Worm (Caenorhabditis elegans) whole organism, young adult: ENCODE measurements around the gene AC7.3.

Source experiments
- B0035.1 ChIP-seq: sonication (generic microtip); optimal IDR thresholded peaks from 2 replicates; lab custom pipeline; 2016; ENCODE audit warnings: missing genetic modification characterization, mild to moderate bottlenecking, missing compliant biosample characterization, missing genotype, missing genetic modification reagents
- D2030.7 ChIP-seq: fragments of 200-800 bp; sonication (Bioruptor generic); IDR thresholded peaks from 2 replicates; pipeline ENCODE4 v1.3.6; 2022; ENCODE audit warnings: missing genetic modification reagents, missing genetic modification characterization, missing compliant biosample characterization
- F52B5.7 ChIP-seq: sonication (generic microtip); optimal IDR thresholded peaks from 2 replicates; lab custom pipeline; 2016; ENCODE audit warnings: mild to moderate bottlenecking, missing genetic modification characterization, missing compliant biosample characterization
- T07F8.4 ChIP-seq: sonication (generic microtip); optimal IDR thresholded peaks from 2 replicates; lab custom pipeline; 2016; ENCODE audit warnings: mild to moderate bottlenecking, missing genetic modification characterization, moderate library complexity, missing compliant biosample characterization
- Y56A3A.18 ChIP-seq: fragments of 200-800 bp; sonication (Bioruptor generic); IDR thresholded peaks from 2 replicates; pipeline ENCODE4 v1.3.6; 2022; ENCODE audit warnings: missing genetic modification reagents, missing genetic modification characterization, missing compliant biosample characterization
- Y95B8A.8 ChIP-seq: fragments of 200-800 bp; sonication (Bioruptor generic); IDR thresholded peaks from 2 replicates; pipeline ENCODE4 v1.3.6; 2022; ENCODE audit warnings: missing genetic modification reagents, missing genetic modification characterization, missing compliant biosample characterization
- aptf-3 ChIP-seq: fragments of 200-800 bp; sonication (Bioruptor generic); IDR thresholded peaks from 2 replicates; pipeline ENCODE4 v1.3.6; 2022; ENCODE audit warnings: missing genetic modification characterization, missing compliant biosample characterization
- ccch-3 ChIP-seq: fragments of 200-800 bp; sonication (Bioruptor generic); optimal IDR thresholded peaks from 2 replicates; lab custom pipeline; 2018; ENCODE audit warnings: mild to moderate bottlenecking, missing genetic modification characterization, missing compliant biosample characterization
- cebp-1 ChIP-seq, 2 experiments: fragments of 200-800 bp in 1 of 2; sonication (Bioruptor generic) in 1 of 2; sonication (generic microtip) in 1 of 2; IDR thresholded peaks in 1 of 2; optimal IDR thresholded peaks in 1 of 2; 2 replicates each; pipeline versions ENCODE4 v1.3.6 to Lab custom; 2017 to 2022; ENCODE audit warnings: missing compliant biosample characterization in 2 of 2, missing genetic modification characterization in 2 of 2, mild to moderate bottlenecking in 1 of 2, missing genetic modification reagents in 1 of 2, moderate library complexity in 1 of 2
- cebp-2 ChIP-seq: fragments of 200-800 bp; sonication (Bioruptor generic); IDR thresholded peaks from 2 replicates; pipeline ENCODE4 v1.3.6; 2022; ENCODE audit warnings: missing genetic modification characterization, missing compliant biosample characterization
- ceh-40 ChIP-seq: fragments of 200-800 bp; sonication (Bioruptor generic); IDR thresholded peaks from 2 replicates; pipeline ENCODE4 v1.3.6; 2022; ENCODE audit warnings: missing genetic modification characterization, missing compliant biosample characterization
- ceh-91 ChIP-seq: fragments of 200-800 bp; sonication (Bioruptor generic); IDR thresholded peaks from 2 replicates; pipeline ENCODE4 v1.3.6; 2022; ENCODE audit warnings: missing genetic modification reagents, missing genetic modification characterization, missing compliant biosample characterization
- efl-1 ChIP-seq: fragments of 150-350 bp; optimal IDR thresholded peaks from 2 replicates; lab custom pipeline; 2014; ENCODE audit warnings: missing biosample characterization, missing genetic modification reagents, missing genetic modification characterization
- egl-44 ChIP-seq: fragments of 200-800 bp; sonication (Bioruptor generic); IDR thresholded peaks from 2 replicates; pipeline ENCODE4 v1.3.6; 2022; ENCODE audit warnings: missing genetic modification reagents, missing genetic modification characterization, missing compliant biosample characterization
- egrh-3 ChIP-seq: fragments of 200-800 bp; sonication (Bioruptor generic); IDR thresholded peaks from 2 replicates; pipeline ENCODE4 v1.3.6; 2022; ENCODE audit warnings: missing genetic modification reagents, missing genetic modification characterization, missing compliant biosample characterization
- ets-4 ChIP-seq: fragments of 200-800 bp; sonication (Bioruptor generic); optimal IDR thresholded peaks from 2 replicates; lab custom pipeline; 2018; ENCODE audit warnings: mild to moderate bottlenecking, missing genetic modification characterization, missing compliant biosample characterization
- hlh-26 ChIP-seq: fragments of 200-800 bp; sonication (Bioruptor generic); conservative IDR thresholded peaks from 2 replicates; pipeline ENCODE4 v1.3.6; 2022; ENCODE audit warnings: missing genetic modification reagents, missing genetic modification characterization, missing compliant biosample characterization
- hmg-1.2 ChIP-seq: fragments of 200-800 bp; sonication (Bioruptor generic); IDR thresholded peaks from 2 replicates; pipeline ENCODE4 v1.3.6; 2022; ENCODE audit warnings: missing genetic modification reagents, missing genetic modification characterization, missing compliant biosample characterization
- hmg-20 ChIP-seq: fragments of 200-800 bp; sonication (Bioruptor generic); IDR thresholded peaks from 2 replicates; pipeline ENCODE4 v1.3.6; 2022; ENCODE audit warnings: missing genetic modification reagents, missing genetic modification characterization, missing compliant biosample characterization
- let-526 ChIP-seq: fragments of 200-800 bp; sonication (Bioruptor generic); IDR thresholded peaks from 2 replicates; pipeline ENCODE4 v1.3.6; 2022; ENCODE audit warnings: missing genetic modification reagents, missing genetic modification characterization, missing compliant biosample characterization
- lin-26 ChIP-seq: fragments of 200-800 bp; sonication (Bioruptor generic); IDR thresholded peaks from 2 replicates; pipeline ENCODE4 v1.3.6; 2022; ENCODE audit warnings: missing genetic modification reagents, missing genetic modification characterization, missing compliant biosample characterization
- lin-54 ChIP-seq: fragments of 200-800 bp; sonication (Bioruptor generic); optimal IDR thresholded peaks from 2 replicates; lab custom pipeline; 2018; ENCODE audit warnings: mild to moderate bottlenecking, missing genetic modification characterization, missing compliant biosample characterization
- madf-3 ChIP-seq: fragments of 200-800 bp; sonication (Bioruptor generic); IDR thresholded peaks from 2 replicates; pipeline ENCODE4 v1.3.6; 2022; ENCODE audit warnings: missing genetic modification reagents, missing genetic modification characterization, missing compliant biosample characterization
- madf-6 ChIP-seq: fragments of 200-800 bp; sonication (Bioruptor generic); IDR thresholded peaks from 2 replicates; pipeline ENCODE4 v1.3.6; 2022; ENCODE audit warnings: missing genetic modification reagents, missing genetic modification characterization, missing compliant biosample characterization
- madf-8 ChIP-seq: fragments of 200-800 bp; sonication (Bioruptor generic); conservative IDR thresholded peaks from 2 replicates; pipeline ENCODE4 v1.3.6; 2022; ENCODE audit warnings: missing genetic modification reagents, missing genetic modification characterization, missing compliant biosample characterization
- mel-28 ChIP-seq: sonication (generic microtip); optimal IDR thresholded peaks from 2 replicates; lab custom pipeline; 2016; ENCODE audit warnings: borderline replicate concordance, mild to moderate bottlenecking, missing genetic modification characterization, missing compliant biosample characterization
- mxl-1 ChIP-seq: sonication (generic microtip); optimal IDR thresholded peaks from 2 replicates; lab custom pipeline; 2016; ENCODE audit warnings: missing genetic modification characterization, missing compliant biosample characterization
- nfya-1 ChIP-seq: sonication (generic microtip); optimal IDR thresholded peaks from 2 replicates; lab custom pipeline; 2017; ENCODE audit warnings: antibody characterized with exemption, missing compliant biosample characterization, missing genetic modification characterization, borderline replicate concordance; ENCODE audit not compliant: insufficient read depth
- nfya-2 ChIP-seq: fragments of 200-800 bp; sonication (Bioruptor generic); IDR thresholded peaks from 2 replicates; pipeline ENCODE4 v1.3.6; 2022; ENCODE audit warnings: missing genetic modification reagents, missing genetic modification characterization, missing compliant biosample characterization
- nhr-179 ChIP-seq: sonication (generic microtip); optimal IDR thresholded peaks from 2 replicates; lab custom pipeline; 2016; ENCODE audit warnings: mild to moderate bottlenecking, missing genetic modification characterization, missing compliant biosample characterization
- nhr-90 ChIP-seq: sonication (generic microtip); optimal IDR thresholded peaks from 2 replicates; lab custom pipeline; 2016; ENCODE audit warnings: missing genotype, mild to moderate bottlenecking, missing genetic modification characterization, missing compliant biosample characterization
- snpc-4 ChIP-seq, 5 experiments: fragments of 150-350 bp in 1 of 5; sonication (generic microtip) in 4 of 5; optimal IDR thresholded peaks; 2 replicates each; lab custom pipeline; 2014 to 2018; ENCODE audit warnings: missing genetic modification characterization in 5 of 5, missing biosample characterization in 3 of 5, antibody characterized with exemption in 2 of 5, mild to moderate bottlenecking in 2 of 5, missing compliant biosample characterization in 2 of 5, missing genotype in 2 of 5, moderate library complexity in 2 of 5, missing genetic modification reagents in 1 of 5
- tbp1 ChIP-seq: fragments of 200-800 bp; sonication (Bioruptor generic); optimal IDR thresholded peaks from 2 replicates; lab custom pipeline; 2018; ENCODE audit warnings: mild to moderate bottlenecking, missing genetic modification characterization, missing compliant biosample characterization
- tbx-9 ChIP-seq: sonication (generic microtip); optimal IDR thresholded peaks from 2 replicates; lab custom pipeline; 2016; ENCODE audit warnings: borderline replicate concordance, missing genetic modification characterization, inconsistent platforms, missing compliant biosample characterization
- tlf-1 ChIP-seq: fragments of 200-800 bp; sonication (Bioruptor generic); optimal IDR thresholded peaks from 2 replicates; lab custom pipeline; 2018; ENCODE audit warnings: mild to moderate bottlenecking, missing genetic modification characterization, missing compliant biosample characterization
- unc-62 ChIP-seq: fragments of 150-350 bp; optimal IDR thresholded peaks from 2 replicates; lab custom pipeline; 2014; ENCODE audit warnings: missing biosample characterization, missing genetic modification reagents, missing genetic modification characterization
- zfh-2 ChIP-seq: fragments of 200-800 bp; sonication (Bioruptor generic); conservative IDR thresholded peaks from 2 replicates; pipeline ENCODE4 v1.3.6; 2022; ENCODE audit warnings: missing genetic modification reagents, missing genetic modification characterization, missing compliant biosample characterization
- ztf-3 ChIP-seq: fragments of 200-800 bp; sonication (Bioruptor generic); optimal IDR thresholded peaks from 2 replicates; lab custom pipeline; 2018; ENCODE audit warnings: mild to moderate bottlenecking, missing genetic modification characterization, missing compliant biosample characterization

Gene AC7.3

ce11 chrIV:5139972-5140371, 28.3 kb downstream of the AC7.3 start:
- TF ChIP-seq mel-28 (tag; lab: Kevin White, UChicago) (no peak), tbp1 (no peak), B0035.1 (tag; lab: Kevin White, UChicago) (no peak), madf-6 (GFP tag; lab: Robert Waterston, UW) (no peak), ceh-91 (GFP tag; lab: Robert Waterston, UW) (no peak), hmg-1.2 (no peak), D2030.7 (no peak), mxl-1 (no peak), cebp-1 (GFP tag; IDR thresholded peaks at IDR 0.05; lab: Robert Waterston, UW) (no peak), cebp-1 (tag; optimal IDR thresholded peaks at IDR 0.05; lab: Kevin White, UChicago) (no peak), ztf-3 (GFP tag; lab: Kevin White, UChicago) (no peak), cebp-2 (GFP tag; lab: Robert Waterston, UW) (no peak)

DNA sequence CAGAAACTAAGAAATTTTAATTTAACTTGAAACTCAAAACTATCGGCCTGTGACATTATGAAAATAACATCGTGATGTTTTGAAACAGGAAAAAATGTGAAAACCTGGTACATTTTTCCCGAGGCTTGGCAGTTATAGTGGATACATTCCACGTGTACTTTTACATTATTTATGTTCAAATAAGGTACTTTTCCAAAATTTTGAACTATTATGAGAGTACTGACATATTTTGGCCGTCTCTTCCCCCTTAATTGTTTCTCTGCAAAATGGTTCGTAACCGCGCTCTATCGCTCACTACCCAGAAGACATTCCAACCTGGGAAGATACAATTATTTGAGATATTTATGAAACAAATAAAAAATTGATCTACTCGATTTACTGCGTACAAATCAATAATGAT, 38.2 kb downstream of the AC7.3 start, which contains the start of gene C24D10.5:
Gene C24D10.5, plus strand, starts transcription at position 301 of the 400 bp plus-strand sequence.
- no peak for TF ChIP-seq B0035.1 (tag; lab: Kevin White, UChicago)
- no peak for TF ChIP-seq egrh-3 (GFP tag; lab: Robert Waterston, UW)
- TF ChIP-seq hmg-20 (GFP tag; lab: Robert Waterston, UW) = no peak
- TF ChIP-seq madf-8 (GFP tag; lab: Robert Waterston, UW) = no peak
- TF ChIP-seq zfh-2 (GFP tag; lab: Robert Waterston, UW) = no peak
- TF ChIP-seq lin-54 (GFP tag; lab: Kevin White, UChicago) = no peak
- no peak for TF ChIP-seq snpc-4 (GFP tag; optimal IDR thresholded peaks at IDR 0.05; lab: Kevin White, UChicago)
- TF ChIP-seq snpc-4 (tag; optimal IDR thresholded peaks at IDR 0.05; lab: Kevin White, UChicago) = no peak
- no peak for TF ChIP-seq Y95B8A.8
- no peak for TF ChIP-seq Y56A3A.18 (GFP tag; lab: Robert Waterston, UW)
- no peak for TF ChIP-seq ceh-40 (GFP tag; lab: Robert Waterston, UW)
- no peak for TF ChIP-seq aptf-3 (GFP tag; lab: Robert Waterston, UW)
- TF ChIP-seq lin-26 (GFP tag; lab: Robert Waterston, UW) = no peak
- no peak for TF ChIP-seq tbx-9
- no peak for TF ChIP-seq let-526 (GFP tag; lab: Robert Waterston, UW)
- TF ChIP-seq F52B5.7 (tag; lab: Kevin White, UChicago) = no peak
- TF ChIP-seq egl-44 (GFP tag; lab: Robert Waterston, UW) = no peak
- TF ChIP-seq, all 124 proteins: peak for 0

ce11 chrIV:5152391-5152790, 40.8 kb downstream of the AC7.3 start, which contains the start of gene soc-2:
soc-2 (minus strand) TSS chrIV:5152491.
- TF ChIP-seq nfya-2 = no peak
- no peak for TF ChIP-seq Y56A3A.18 (GFP tag; lab: Robert Waterston, UW)

DNA sequence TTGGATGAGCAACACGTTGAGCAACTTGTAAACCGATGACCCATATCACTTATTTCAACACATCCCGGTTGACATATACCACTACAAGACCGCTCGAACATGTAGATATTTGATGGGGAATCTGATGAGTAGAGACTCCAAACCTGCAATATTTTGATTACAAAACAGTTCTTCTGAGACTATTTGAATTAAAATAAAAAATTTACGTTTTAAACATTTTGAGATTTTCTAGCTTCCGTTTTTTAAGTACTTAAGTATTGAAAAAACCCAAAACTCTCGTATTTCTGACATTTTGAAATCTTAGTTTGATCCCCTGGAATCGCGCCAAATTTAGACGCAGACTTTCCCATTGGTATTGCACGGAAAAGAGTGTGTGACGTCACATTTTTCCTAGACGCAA, 45.6 kb downstream of the AC7.3 start, which contains the start of gene C24D10.49:
Gene C24D10.49, minus strand, starts transcription at position 101 of the 400 bp plus-strand sequence.
- no peak for TF ChIP-seq ets-4 (GFP tag; lab: Kevin White, UChicago)
- TF ChIP-seq nhr-179 = no peak
- TF ChIP-seq madf-3 (GFP tag; lab: Robert Waterston, UW) = no peak
- TF ChIP-seq unc-62 (GFP tag; lab: Kevin White, UChicago) = no peak
- no peak for TF ChIP-seq madf-8 (GFP tag; lab: Robert Waterston, UW)
- no peak for TF ChIP-seq efl-1 (GFP tag; lab: Kevin White, UChicago)
- no peak for TF ChIP-seq ccch-3
- no peak for TF ChIP-seq nfya-1 (tag; lab: Kevin White, UChicago)
- TF ChIP-seq T07F8.4 (tag; lab: Kevin White, UChicago) = no peak
- no peak for TF ChIP-seq hlh-26 (GFP tag; lab: Robert Waterston, UW)
- TF ChIP-seq cebp-1 (GFP tag; IDR thresholded peaks at IDR 0.05; lab: Robert Waterston, UW) = no peak
- no peak for TF ChIP-seq cebp-1 (tag; optimal IDR thresholded peaks at IDR 0.05; lab: Kevin White, UChicago)
- no peak for TF ChIP-seq nhr-90 (tag; lab: Kevin White, UChicago)
- TF ChIP-seq tlf-1 (GFP tag; lab: Kevin White, UChicago) = no peak
- TF ChIP-seq, all 124 proteins: peak for 0
